Fruit fly (Drosophila melanogaster): Measurements from ENCODE around the gene amos.

dm6 chr2L:18563991-18564390, 32.7 kb downstream of the amos start:
- TF ChIP-seq CG8478 (optimal IDR thresholded peaks at IDR 0.05) = no peak
- TF ChIP-seq CTCF (optimal IDR thresholded peaks at IDR 0.05) = no peak

Data from S2 (cell line).